Fruit fly (Drosophila melanogaster) whole organism, prepupa: ENCODE results near the gene CG42271.

ENCODE experiments used
- CG10631 ChIP-seq: fragments of 200-800 bp; sonication (Bioruptor generic); optimal IDR thresholded peaks from 2 replicates; lab custom pipeline; 2016; ENCODE audit warnings: missing biosample characterization, missing genetic modification characterization
- CG11902 ChIP-seq: fragments of 200-800 bp; sonication (Bioruptor generic); optimal IDR thresholded peaks from 3 replicates; lab custom pipeline; 2016; ENCODE audit warnings: missing biosample characterization, missing genetic modification characterization
- CG15336 ChIP-seq: fragments of 200-800 bp; sonication (Bioruptor generic); IDR thresholded peaks from 2 replicates; pipeline ENCODE4 v1.3.6; 2022; ENCODE audit warnings: missing biosample characterization, missing genetic modification characterization
- CG34406 ChIP-seq: fragments of 200-800 bp; sonication (Bioruptor generic); optimal IDR thresholded peaks from 3 replicates; lab custom pipeline; 2016; ENCODE audit warnings: missing biosample characterization, missing genetic modification characterization
- CG3919 ChIP-seq: fragments of 200-800 bp; sonication (Bioruptor generic); optimal IDR thresholded peaks from 3 replicates; lab custom pipeline; 2016; ENCODE audit warnings: missing biosample characterization, missing genetic modification characterization
- CG4318 ChIP-seq: fragments of 200-800 bp; sonication (Bioruptor generic); optimal IDR thresholded peaks from 3 replicates; lab custom pipeline; 2017; ENCODE audit warnings: missing biosample characterization, mild to moderate bottlenecking, missing genetic modification characterization
- CG6276 ChIP-seq: fragments of 200-800 bp; sonication (Bioruptor generic); optimal IDR thresholded peaks from 2 replicates; lab custom pipeline; 2017; ENCODE audit warnings: missing biosample characterization, mild to moderate bottlenecking, missing genetic modification characterization
- CG6792 ChIP-seq: fragments of 200-800 bp; sonication (Bioruptor generic); optimal IDR thresholded peaks from 3 replicates; lab custom pipeline; 2016; ENCODE audit warnings: missing biosample characterization, missing genetic modification characterization
- CG6854 ChIP-seq: fragments of 200-800 bp; sonication (Bioruptor generic); optimal IDR thresholded peaks from 2 replicates; lab custom pipeline; 2017; ENCODE audit warnings: missing biosample characterization, mild to moderate bottlenecking, missing genetic modification characterization
- CG7368 ChIP-seq: fragments of 200-800 bp; sonication (Bioruptor generic); optimal IDR thresholded peaks from 3 replicates; lab custom pipeline; 2016; ENCODE audit warnings: missing biosample characterization, missing genetic modification characterization
- CG8319 ChIP-seq: fragments of 200-800 bp; sonication (Bioruptor generic); optimal IDR thresholded peaks from 3 replicates; lab custom pipeline; 2016; ENCODE audit warnings: missing biosample characterization, missing genetic modification characterization
- CG8632 ChIP-seq: fragments of 200-800 bp; sonication (Bioruptor generic); optimal IDR thresholded peaks from 3 replicates; lab custom pipeline; 2016; ENCODE audit warnings: missing biosample characterization, missing genetic modification characterization
- CG9139 ChIP-seq: fragments of 200-800 bp; sonication (Bioruptor generic); optimal IDR thresholded peaks from 3 replicates; lab custom pipeline; 2017; ENCODE audit warnings: missing biosample characterization, mild to moderate bottlenecking, missing genetic modification characterization
- Gug ChIP-seq: fragments of 200-800 bp; sonication (Bioruptor generic); IDR thresholded peaks from 2 replicates; pipeline ENCODE4 v1.3.6; 2022; ENCODE audit warnings: missing biosample characterization, missing genetic modification characterization
- Hr4 ChIP-seq: fragments of 200-800 bp; sonication (Bioruptor generic); optimal IDR thresholded peaks from 3 replicates; lab custom pipeline; 2016; ENCODE audit warnings: missing biosample characterization, missing genetic modification characterization
- Lpt ChIP-seq: fragments of 200-800 bp; sonication (Bioruptor generic); optimal IDR thresholded peaks from 3 replicates; lab custom pipeline; 2016; ENCODE audit warnings: missing biosample characterization, missing genetic modification characterization
- OdsH ChIP-seq: fragments of 200-800 bp; sonication (Bioruptor generic); optimal IDR thresholded peaks from 3 replicates; lab custom pipeline; 2016; ENCODE audit warnings: missing biosample characterization, missing genetic modification characterization
- Sox14 ChIP-seq: fragments of 200-800 bp; sonication (Bioruptor generic); optimal IDR thresholded peaks from 3 replicates; lab custom pipeline; 2016; ENCODE audit warnings: missing biosample characterization, missing genetic modification characterization
- Sox15 ChIP-seq: fragments of 200-800 bp; sonication (Bioruptor generic); optimal IDR thresholded peaks from 3 replicates; lab custom pipeline; 2016; ENCODE audit warnings: missing biosample characterization, missing genetic modification characterization
- achi ChIP-seq: fragments of 200-800 bp; sonication (Bioruptor generic); optimal IDR thresholded peaks from 3 replicates; lab custom pipeline; 2016; ENCODE audit warnings: missing biosample characterization, missing genetic modification characterization
- acj6 ChIP-seq: fragments of 200-800 bp; sonication (Bioruptor generic); optimal IDR thresholded peaks from 3 replicates; lab custom pipeline; 2016; ENCODE audit warnings: missing biosample characterization, missing genetic modification characterization
- dsx ChIP-seq: fragments of 200-800 bp; optimal IDR thresholded peaks from 3 replicates; lab custom pipeline; 2019; ENCODE audit warnings: missing biosample characterization, mild to moderate bottlenecking, missing genetic modification characterization, moderate library complexity; ENCODE audit not compliant: poor library complexity, severe bottlenecking
- fd59A ChIP-seq: fragments of 200-800 bp; sonication (Bioruptor generic); optimal IDR thresholded peaks from 2 replicates; lab custom pipeline; 2017; ENCODE audit warnings: missing biosample characterization, mild to moderate bottlenecking, missing genetic modification characterization, missing genetic modification reagents
- fkh ChIP-seq: fragments of 200-800 bp; sonication (Bioruptor generic); optimal IDR thresholded peaks from 3 replicates; lab custom pipeline; 2017; ENCODE audit warnings: missing biosample characterization, mild to moderate bottlenecking, missing genetic modification characterization, moderate library complexity
- lz ChIP-seq: fragments of 200-800 bp; sonication (Bioruptor generic); optimal IDR thresholded peaks from 3 replicates; lab custom pipeline; 2016; ENCODE audit warnings: missing biosample characterization, missing genetic modification characterization
- net ChIP-seq: fragments of 200-800 bp; sonication (Bioruptor generic); optimal IDR thresholded peaks from 3 replicates; lab custom pipeline; 2016; ENCODE audit warnings: missing biosample characterization, missing genetic modification characterization
- spab ChIP-seq: fragments of 200-800 bp; sonication (Bioruptor generic); optimal IDR thresholded peaks from 2 replicates; lab custom pipeline; 2017; ENCODE audit warnings: missing biosample characterization, mild to moderate bottlenecking, missing genetic modification characterization, missing genetic modification reagents
- topi ChIP-seq: fragments of 200-800 bp; sonication (Bioruptor generic); optimal IDR thresholded peaks from 3 replicates; lab custom pipeline; 2016; ENCODE audit warnings: missing biosample characterization, missing genetic modification characterization

Gene CG42271

dm6 chrX:14184062-14184611, 49.7 kb downstream of the CG42271 start, which contains the start of gene CG32603:
TSS of gene CG32603 (plus strand) at chrX:14184561.
- TF ChIP-seq CG15336 (GFP tag; lab: Robert Waterston, UW) (no peak), acj6 (GFP tag; lab: Kevin White, UChicago) (no peak), CG6854 (no peak), CG3919 (GFP tag; lab: Kevin White, UChicago) (no peak), Hr4 (no peak), spab (GFP tag; lab: Kevin White, UChicago) (no peak), Lpt (GFP tag; lab: Kevin White, UChicago) (no peak), CG34406 (GFP tag; lab: Kevin White, UChicago) (no peak), net (GFP tag; lab: Kevin White, UChicago) (no peak), fd59A (GFP tag; lab: Kevin White, UChicago) (no peak), OdsH (GFP tag; lab: Kevin White, UChicago) (no peak), CG11902 (GFP tag; lab: Kevin White, UChicago) (no peak), CG4318 (GFP tag; lab: Kevin White, UChicago) (no peak), CG7368 (no peak), Sox15 (GFP tag; lab: Kevin White, UChicago) (no peak), Gug (GFP tag; lab: Robert Waterston, UW) (no peak), CG10631 (no peak), fkh (no peak), CG9139 (GFP tag; lab: Kevin White, UChicago) (no peak), topi (GFP tag; lab: Kevin White, UChicago) (no peak)

dm6 chrX:14180728-14181127, 53.1 kb downstream of the CG42271 start, which contains the start of gene CG11584:
TSS of gene CG11584 (plus strand) at chrX:14181028.
- TF ChIP-seq CG8632 (GFP tag; lab: Kevin White, UChicago) (no peak), CG6792 (GFP tag; lab: Kevin White, UChicago) (no peak), Sox14 (GFP tag; lab: Kevin White, UChicago) (no peak), lz (GFP tag; lab: Kevin White, UChicago) (no peak), CG8319 (no peak), CG6276 (GFP tag; lab: Kevin White, UChicago) (no peak), Gug (GFP tag; lab: Robert Waterston, UW) (no peak), dsx (no peak), achi (GFP tag; lab: Kevin White, UChicago) (no peak)
